Worm (Caenorhabditis elegans) whole organism, L1 larva: ENCODE measurements around the gene F26C11.1.

Source experiments
- alr-1 ChIP-seq: fragments of 200-800 bp; sonication (Bioruptor generic); optimal IDR thresholded peaks from 2 replicates; lab custom pipeline; 2018; ENCODE audit warnings: borderline replicate concordance, mild to moderate bottlenecking, missing genetic modification characterization, missing compliant biosample characterization
- ceh-63 ChIP-seq: fragments of 200-800 bp; sonication (Bioruptor generic); optimal IDR thresholded peaks from 2 replicates; lab custom pipeline; 2018; ENCODE audit warnings: mild to moderate bottlenecking, missing genetic modification characterization, missing compliant biosample characterization
- ceh-90 ChIP-seq: sonication (generic microtip); optimal IDR thresholded peaks from 2 replicates; lab custom pipeline; 2016; ENCODE audit warnings: missing genetic modification characterization, missing compliant biosample characterization
- ces-1 ChIP-seq: fragments of 150-350 bp; optimal IDR thresholded peaks from 2 replicates; lab custom pipeline; 2014; ENCODE audit warnings: missing biosample characterization, missing genetic modification reagents, missing genetic modification characterization
- efl-1 ChIP-seq, 4 experiments: fragments of 150-350 bp; optimal IDR thresholded peaks in 3 of 4; peaks in 1 of 4; 1 replicate in 1 of 4; 2 replicates in 3 of 4; lab custom pipeline; 2014; ENCODE audit warnings: missing biosample characterization in 2 of 4, missing genetic modification characterization in 2 of 4, missing genetic modification reagents in 2 of 4
- fkh-10 ChIP-seq: sonication (generic microtip); optimal IDR thresholded peaks from 2 replicates; lab custom pipeline; 2017; ENCODE audit warnings: missing biosample characterization, missing genetic modification reagents, missing genetic modification characterization
- fkh-4 ChIP-seq: sonication (generic microtip); optimal IDR thresholded peaks from 2 replicates; lab custom pipeline; 2016; ENCODE audit warnings: missing compliant biosample characterization, missing genetic modification characterization, borderline replicate concordance
- mdl-1 ChIP-seq, 2 experiments: fragments of 150-350 bp; optimal IDR thresholded peaks; 2 replicates each; lab custom pipeline; 2014 to 2017; ENCODE audit warnings: missing biosample characterization in 2 of 2, missing genetic modification characterization in 2 of 2, inconsistent platforms in 1 of 2
- nhr-28 ChIP-seq: fragments of 150-350 bp; optimal IDR thresholded peaks from 2 replicates; lab custom pipeline; 2014; ENCODE audit warnings: missing biosample characterization, missing genetic modification characterization
- pag-3 ChIP-seq: sonication (generic microtip); optimal IDR thresholded peaks from 2 replicates; lab custom pipeline; 2017; ENCODE audit warnings: missing genetic modification characterization, mild to moderate bottlenecking, missing compliant biosample characterization, antibody characterized with exemption, borderline replicate concordance; ENCODE audit not compliant: insufficient read depth
- snpc-4 ChIP-seq: fragments of 150-350 bp; optimal IDR thresholded peaks from 2 replicates; lab custom pipeline; 2014; ENCODE audit warnings: missing biosample characterization, missing genetic modification characterization
- unc-62 ChIP-seq: fragments of 150-350 bp; optimal IDR thresholded peaks from 2 replicates; lab custom pipeline; 2014; ENCODE audit warnings: missing biosample characterization, missing genetic modification reagents, missing genetic modification characterization
- zag-1 ChIP-seq: fragments of 150-350 bp; optimal IDR thresholded peaks from 2 replicates; lab custom pipeline; 2014; ENCODE audit warnings: missing biosample characterization, missing genetic modification characterization

DNA sequence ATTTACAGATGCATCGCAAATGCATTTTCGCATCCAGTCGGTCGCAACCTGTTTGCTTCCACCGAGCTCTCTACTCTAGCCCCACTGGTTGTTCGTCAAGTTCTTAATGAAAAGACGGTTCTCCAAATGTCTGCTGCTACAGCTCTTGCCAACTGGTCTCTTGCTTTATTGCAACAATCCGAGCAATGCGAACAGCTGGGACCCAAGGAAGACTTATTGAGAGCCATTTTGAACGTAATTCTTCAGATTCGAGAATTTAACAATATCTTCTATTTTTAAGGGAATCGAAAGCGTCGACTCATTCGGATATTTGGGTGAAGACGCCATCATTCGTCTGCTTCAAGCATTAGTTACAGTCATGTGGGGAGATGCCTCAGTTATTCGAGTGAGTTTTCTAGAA is 48.7 kb downstream of the F26C11.1 start:
- TF ChIP-seq ceh-90 (tag; lab: Kevin White, UChicago) (no peak), zag-1 (no peak), mdl-1 (tag; optimal IDR thresholded peaks at IDR 0.05; lab: Kevin White, UChicago) (no peak), fkh-4 (tag; lab: Kevin White, UChicago) (no peak), ceh-63 (GFP tag; lab: Kevin White, UChicago) (no peak), unc-62 (GFP tag; lab: Kevin White, UChicago) (no peak), alr-1 (tag; lab: Kevin White, UChicago) (no peak), snpc-4 (tag; lab: Kevin White, UChicago) (no peak), pag-3 (tag; lab: Kevin White, UChicago) (no peak), ces-1 (GFP tag; lab: Kevin White, UChicago) (no peak), nhr-28 (tag; lab: Kevin White, UChicago) (no peak), efl-1 (optimal IDR thresholded peaks at IDR 0.05; lab: Kevin White, UChicago) (no peak), efl-1 (GFP tag; optimal IDR thresholded peaks at IDR 0.05 in 1 of 2; lab: Kevin White, UChicago) (no peak), fkh-10 (GFP tag; lab: Kevin White, UChicago) (no peak)
